Worm (Caenorhabditis elegans): ENCODE results near the gene dnj-5.

DNA sequence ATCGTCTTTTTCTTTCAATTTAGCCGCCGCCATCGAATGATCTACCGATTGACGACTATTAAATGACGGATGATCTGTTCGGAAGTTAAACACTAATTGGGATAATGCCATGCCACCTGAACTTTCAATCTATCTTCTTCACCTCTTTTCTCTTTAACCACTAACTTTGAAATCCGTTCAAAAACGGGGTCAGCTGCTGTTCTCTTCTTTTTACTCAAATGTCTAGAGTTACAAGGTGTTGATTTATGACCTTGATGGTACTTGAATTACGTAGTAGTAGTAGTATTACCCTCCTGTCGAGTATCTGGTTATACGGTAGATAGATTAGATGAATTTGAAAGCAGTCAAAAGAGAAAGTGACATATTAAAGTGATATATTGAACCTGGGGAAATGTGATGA, 37.0 kb downstream of the dnj-5 start:
- no peak for TF ChIP-seq aha-1 (tag; optimal IDR thresholded peaks at IDR 0.05)
- no peak for TF ChIP-seq skn-1 (tag; optimal IDR thresholded peaks at IDR 0.05)
- TF ChIP-seq aly-2 (tag; optimal IDR thresholded peaks at IDR 0.05), result no peak
- no peak for TF ChIP-seq lir-3 (tag; optimal IDR thresholded peaks at IDR 0.05; ENCODE audit: poor library complexity)
- TF ChIP-seq C16A3.4 (tag; optimal IDR thresholded peaks at IDR 0.05), result no peak
- TF ChIP-seq nhr-11 (tag; optimal IDR thresholded peaks at IDR 0.05), result no peak
- TF ChIP-seq unc-62 (GFP tag; optimal IDR thresholded peaks at IDR 0.05), result no peak
- no peak for TF ChIP-seq fkh-4 (tag; optimal IDR thresholded peaks at IDR 0.05; ENCODE audit: borderline replicate concordance)
- TF ChIP-seq dpl-1 (GFP tag; optimal IDR thresholded peaks at IDR 0.05), result no peak
- TF ChIP-seq nhr-237 (tag; optimal IDR thresholded peaks at IDR 0.05), result no peak
- TF ChIP-seq ama-1 (optimal IDR thresholded peaks at IDR 0.05), result no peak
- no peak for TF ChIP-seq elt-2 (tag; optimal IDR thresholded peaks at IDR 0.05)
- peak; percentile 37 for TF ChIP-seq snu-23 (GFP tag; optimal IDR thresholded peaks at IDR 0.05)
- TF ChIP-seq efl-1 (optimal IDR thresholded peaks at IDR 0.05), result peak in 1 of 2 experiments; percentile 1
- no peak for TF ChIP-seq efl-1 (GFP tag; optimal IDR thresholded peaks at IDR 0.05 in 1 of 2)
